Fruit fly (Drosophila melanogaster) whole organism, pupa: ENCODE results near the gene SdicB.

Source experiments
- CG12605 ChIP-seq: fragments of 200-800 bp; sonication (Bioruptor generic); IDR thresholded peaks from 2 replicates; pipeline ENCODE4 v1.3.6; 2022; ENCODE audit warnings: missing biosample characterization, missing genetic modification characterization
- CG15710 ChIP-seq: fragments of 200-800 bp; sonication (Bioruptor generic); optimal IDR thresholded peaks from 2 replicates; lab custom pipeline; 2018; ENCODE audit warnings: missing biosample characterization, mild to moderate bottlenecking, missing genetic modification characterization, moderate library complexity
- CG17806 ChIP-seq: fragments of 200-800 bp; sonication (Bioruptor generic); optimal IDR thresholded peaks from 2 replicates; lab custom pipeline; 2018; ENCODE audit warnings: missing biosample characterization, mild to moderate bottlenecking, missing genetic modification characterization, moderate library complexity
- CG4496 ChIP-seq: fragments of 200-800 bp; sonication (Bioruptor generic); IDR thresholded peaks from 3 replicates; pipeline ENCODE4 v1.3.6; 2022; ENCODE audit warnings: missing biosample characterization, missing genetic modification characterization
- CG8301 ChIP-seq: fragments of 200-800 bp; sonication (Bioruptor generic); optimal IDR thresholded peaks from 2 replicates; lab custom pipeline; 2018; ENCODE audit warnings: missing biosample characterization, mild to moderate bottlenecking, missing genetic modification characterization
- EcR ChIP-seq: fragments of 200-800 bp; sonication (Bioruptor generic); optimal IDR thresholded peaks from 3 replicates; lab custom pipeline; 2019; ENCODE audit warnings: missing biosample characterization, missing genetic modification characterization, mild to moderate bottlenecking, moderate library complexity, missing genetic modification reagents
- Ets98B ChIP-seq: fragments of 200-800 bp; sonication (Bioruptor generic); IDR thresholded peaks from 2 replicates; pipeline ENCODE4 v1.3.6; 2022; ENCODE audit warnings: missing biosample characterization, missing genetic modification characterization
- Pif1A ChIP-seq: fragments of 200-800 bp; sonication (Bioruptor generic); optimal IDR thresholded peaks from 3 replicates; lab custom pipeline; 2016; ENCODE audit warnings: missing biosample characterization, missing genetic modification characterization
- Pif1B ChIP-seq: fragments of 200-800 bp; sonication (Bioruptor generic); optimal IDR thresholded peaks from 3 replicates; lab custom pipeline; 2016; ENCODE audit warnings: missing biosample characterization, missing genetic modification characterization
- Snoo ChIP-seq: fragments of 200-800 bp; sonication (Bioruptor generic); optimal IDR thresholded peaks from 3 replicates; lab custom pipeline; 2017; ENCODE audit warnings: missing biosample characterization, mild to moderate bottlenecking, missing genetic modification characterization, inconsistent platforms

DNA sequence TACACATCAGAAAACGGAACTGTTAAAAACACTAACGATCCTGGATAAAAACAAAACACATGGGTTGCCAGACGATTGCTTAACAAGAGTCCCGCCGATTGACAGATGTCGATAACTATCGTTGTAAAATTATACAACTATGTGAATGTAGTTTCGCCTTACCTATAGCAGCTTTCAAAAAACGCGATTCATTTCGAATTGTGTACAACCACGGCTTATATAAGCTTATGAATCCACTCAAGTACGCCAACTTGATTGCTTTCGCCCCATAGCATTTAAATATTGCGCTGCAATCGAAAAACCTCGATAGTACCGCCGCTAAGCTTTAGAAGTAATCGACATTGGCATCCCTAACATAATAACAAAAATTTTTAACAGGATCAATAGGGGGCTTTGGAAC, 39.5 kb downstream of the SdicB start, which contains the start of the genes CG9581 and CG9578:
- TF ChIP-seq CG8301 (tag; lab: Kevin White, UChicago): no peak
- TF ChIP-seq Pif1B (GFP tag; lab: Kevin White, UChicago): no peak
- no peak for TF ChIP-seq EcR (GFP tag; lab: Kevin White, UChicago)
- TF ChIP-seq Snoo (tag; lab: Kevin White, UChicago): no peak
- no peak for TF ChIP-seq Ets98B (GFP tag; lab: Robert Waterston, UW)
- no peak for TF ChIP-seq CG12605 (GFP tag; lab: Robert Waterston, UW)
- no peak for TF ChIP-seq CG4496 (GFP tag; lab: Robert Waterston, UW)
- no peak for TF ChIP-seq Pif1A
- TF ChIP-seq CG17806 (tag; lab: Kevin White, UChicago): no peak
- no peak for TF ChIP-seq CG15710
